Worm (Caenorhabditis elegans) whole organism, L2 larva: ENCODE data around the gene emc-3.

Experiments
- alr-1 ChIP-seq: fragments of 150-350 bp; optimal IDR thresholded peaks from 2 replicates; lab custom pipeline; 2014; ENCODE audit warnings: missing biosample characterization, missing genetic modification characterization
- ama-1 ChIP-seq: fragments of 150-350 bp; optimal IDR thresholded peaks from 2 replicates; lab custom pipeline; 2018; ENCODE audit warnings: inconsistent platforms
- elt-1 ChIP-seq: fragments of 150-350 bp; optimal IDR thresholded peaks from 2 replicates; lab custom pipeline; 2014; ENCODE audit warnings: missing biosample characterization, missing genetic modification characterization
- lsy-2 ChIP-seq, 2 experiments: fragments of 150-350 bp in 1 of 2; sonication (generic microtip) in 1 of 2; optimal IDR thresholded peaks; 2 replicates each; lab custom pipeline; 2014 to 2017; ENCODE audit warnings: missing biosample characterization in 2 of 2, missing genetic modification characterization in 2 of 2
- nhr-129 ChIP-seq: fragments of 150-350 bp; optimal IDR thresholded peaks from 2 replicates; lab custom pipeline; 2014; ENCODE audit warnings: missing biosample characterization, missing genetic modification characterization
- nhr-237 ChIP-seq: fragments of 150-350 bp; optimal IDR thresholded peaks from 2 replicates; lab custom pipeline; 2014; ENCODE audit warnings: missing biosample characterization, missing genetic modification characterization
- nhr-25 ChIP-seq: fragments of 150-350 bp; sonication (generic microtip); optimal IDR thresholded peaks from 3 replicates; lab custom pipeline; 2014; ENCODE audit warnings: missing biosample characterization, missing genetic modification characterization
- snpc-4 ChIP-seq: fragments of 150-350 bp; optimal IDR thresholded peaks from 2 replicates; lab custom pipeline; 2014; ENCODE audit warnings: missing biosample characterization, missing genetic modification characterization
- unc-39 ChIP-seq: fragments of 150-350 bp; optimal IDR thresholded peaks from 2 replicates; lab custom pipeline; 2014; ENCODE audit warnings: missing biosample characterization, missing genetic modification characterization
- zag-1 ChIP-seq: fragments of 150-350 bp; optimal IDR thresholded peaks from 2 replicates; lab custom pipeline; 2014; ENCODE audit warnings: missing biosample characterization, missing genetic modification characterization
- ztf-4 ChIP-seq: fragments of 150-350 bp; optimal IDR thresholded peaks from 2 replicates; lab custom pipeline; 2014; ENCODE audit warnings: missing biosample characterization, missing genetic modification characterization

ce11 chrIV:13386043-13386442 lies 4.3 kb upstream of the emc-3 start, which contains the start of the genes Y62E10A.20, Y62E10A.23 and mdt-9:
- TF ChIP-seq lsy-2 (tag; optimal IDR thresholded peaks at IDR 0.05; lab: Kevin White, UChicago): peak; percentile 45 to 86
- peak; percentile 76 for TF ChIP-seq nhr-25
- no peak for TF ChIP-seq elt-1 (tag; lab: Kevin White, UChicago)
- no peak for TF ChIP-seq nhr-237
- TF ChIP-seq unc-39: no peak
- TF ChIP-seq alr-1 (tag; lab: Kevin White, UChicago): peak; percentile 36
- TF ChIP-seq zag-1 (tag; lab: Kevin White, UChicago): no peak
- peak; percentile 56 for TF ChIP-seq ztf-4 (tag; lab: Kevin White, UChicago)
- TF ChIP-seq nhr-129 (tag; lab: Kevin White, UChicago): peak; percentile 98
- peak; percentile 78 for TF ChIP-seq snpc-4 (tag; lab: Kevin White, UChicago)
- TF ChIP-seq ama-1: no peak
